Worm (Caenorhabditis elegans) whole organism, L4 larva: ENCODE results near the gene srab-23.
A peak's percentile ranks its signal among the peaks of the same experiment; 100 is the strongest.

ENCODE experiments used
- Y75B8A.6 ChIP-seq: fragments of 200-800 bp; sonication (Bioruptor generic); IDR thresholded peaks from 2 replicates; pipeline ENCODE4 v1.3.6; 2022; ENCODE audit warnings: missing genetic modification reagents, missing genetic modification characterization, missing compliant biosample characterization
- ZK337.2 ChIP-seq: fragments of 200-800 bp; sonication (Bioruptor generic); IDR thresholded peaks from 2 replicates; pipeline ENCODE4 v1.3.6; 2022; ENCODE audit warnings: missing genetic modification reagents, missing genetic modification characterization, missing compliant biosample characterization
- aly-2 ChIP-seq: sonication (generic microtip); optimal IDR thresholded peaks from 2 replicates; lab custom pipeline; 2018; ENCODE audit warnings: missing biosample characterization, missing genetic modification characterization
- ceh-32 ChIP-seq: sonication (generic microtip); optimal IDR thresholded peaks from 2 replicates; lab custom pipeline; 2016; ENCODE audit warnings: mild to moderate bottlenecking, missing genetic modification characterization, missing compliant biosample characterization; ENCODE audit not compliant: poor library complexity
- cey-2 ChIP-seq: sonication (generic microtip); optimal IDR thresholded peaks from 3 replicates; lab custom pipeline; 2017; ENCODE audit warnings: missing genetic modification characterization, mild to moderate bottlenecking, missing compliant biosample characterization, antibody characterized with exemption, borderline replicate concordance; ENCODE audit not compliant: insufficient read depth
- daf-12 ChIP-seq: fragments of 150-350 bp; optimal IDR thresholded peaks from 2 replicates; lab custom pipeline; 2014; ENCODE audit warnings: missing biosample characterization, missing genetic modification reagents, missing genetic modification characterization
- daf-16 ChIP-seq, 3 experiments: sonication (generic microtip); optimal IDR thresholded peaks; 2 replicates each; lab custom pipeline; 2016 to 2017; ENCODE audit warnings: missing genetic modification characterization in 3 of 3, missing genetic modification reagents in 3 of 3, mild to moderate bottlenecking in 2 of 3, missing compliant biosample characterization in 2 of 3, missing biosample characterization in 1 of 3, moderate library complexity in 1 of 3
- daf-19 ChIP-seq: fragments of 200-800 bp; sonication (Bioruptor generic); conservative IDR thresholded peaks from 2 replicates; pipeline ENCODE4 v1.3.6; 2022; ENCODE audit warnings: missing genetic modification characterization, missing compliant biosample characterization
- dmd-6 ChIP-seq: fragments of 200-800 bp; sonication (Bioruptor generic); IDR thresholded peaks from 2 replicates; pipeline ENCODE4 v1.3.6; 2022; ENCODE audit warnings: missing genetic modification reagents, missing genetic modification characterization, missing compliant biosample characterization
- dmd-8 ChIP-seq: fragments of 200-800 bp; sonication (Bioruptor generic); IDR thresholded peaks from 2 replicates; pipeline ENCODE4 v1.3.6; 2022; ENCODE audit warnings: missing genetic modification characterization, missing compliant biosample characterization
- dve-1 ChIP-seq: sonication (generic microtip); optimal IDR thresholded peaks from 2 replicates; lab custom pipeline; 2017; ENCODE audit warnings: antibody characterized with exemption, mild to moderate bottlenecking, missing genetic modification characterization, missing compliant biosample characterization; ENCODE audit not compliant: insufficient read depth
- hif-1 ChIP-seq, 2 experiments: sonication (generic microtip); optimal IDR thresholded peaks; 2 replicates each; lab custom pipeline; 2016 to 2017; ENCODE audit warnings: missing compliant biosample characterization in 2 of 2, missing genetic modification characterization in 2 of 2, missing genetic modification reagents in 2 of 2, missing genotype in 2 of 2, mild to moderate bottlenecking in 1 of 2
- hmg-1.1 ChIP-seq: fragments of 200-800 bp; sonication (Bioruptor generic); IDR thresholded peaks from 2 replicates; pipeline ENCODE4 v1.3.6; 2022; ENCODE audit warnings: missing genetic modification reagents, missing genetic modification characterization, missing compliant biosample characterization
- lim-7 ChIP-seq: fragments of 200-800 bp; sonication (Bioruptor generic); IDR thresholded peaks from 2 replicates; pipeline ENCODE4 v1.3.6; 2022; ENCODE audit warnings: missing genetic modification characterization, missing compliant biosample characterization
- lir-3 ChIP-seq: sonication (generic microtip); optimal IDR thresholded peaks from 2 replicates; lab custom pipeline; 2016; ENCODE audit warnings: mild to moderate bottlenecking, missing genetic modification characterization, missing compliant biosample characterization
- madf-5 ChIP-seq, 2 experiments: fragments of 200-800 bp; sonication (Bioruptor generic); IDR thresholded peaks; 2 replicates each; pipeline ENCODE4 v1.3.6; 2022; ENCODE audit warnings: missing compliant biosample characterization in 2 of 2, missing genetic modification characterization in 2 of 2
- madf-9 ChIP-seq: fragments of 200-800 bp; sonication (Bioruptor generic); conservative IDR thresholded peaks from 2 replicates; pipeline ENCODE4 v1.3.6; 2022; ENCODE audit warnings: missing genetic modification reagents, missing genetic modification characterization, missing compliant biosample characterization
- mdl-1 ChIP-seq, 2 experiments: fragments of 150-350 bp in 1 of 2; sonication (generic microtip) in 1 of 2; optimal IDR thresholded peaks; 2 replicates each; lab custom pipeline; 2014 to 2017; ENCODE audit warnings: missing biosample characterization in 2 of 2, missing genetic modification characterization in 2 of 2
- mes-2 ChIP-seq: sonication (generic microtip); optimal IDR thresholded peaks from 2 replicates; lab custom pipeline; 2016; ENCODE audit warnings: missing genotype, mild to moderate bottlenecking, missing genetic modification characterization, missing compliant biosample characterization; ENCODE audit not compliant: poor library complexity, severe bottlenecking
- mxl-3 ChIP-seq: fragments of 200-800 bp; sonication (Bioruptor generic); optimal IDR thresholded peaks from 2 replicates; lab custom pipeline; 2018; ENCODE audit warnings: mild to moderate bottlenecking, missing genetic modification characterization, missing compliant biosample characterization
- nhr-111 ChIP-seq: fragments of 200-800 bp; sonication (Bioruptor generic); optimal IDR thresholded peaks from 2 replicates; lab custom pipeline; 2018; ENCODE audit warnings: mild to moderate bottlenecking, missing genetic modification characterization, missing compliant biosample characterization
- nhr-237 ChIP-seq: sonication (generic microtip); optimal IDR thresholded peaks from 2 replicates; lab custom pipeline; 2017; ENCODE audit warnings: missing biosample characterization, missing genetic modification characterization
- nhr-28 ChIP-seq: fragments of 150-350 bp; optimal IDR thresholded peaks from 2 replicates; lab custom pipeline; 2014; ENCODE audit warnings: missing biosample characterization, missing genetic modification characterization
- nhr-42 ChIP-seq: fragments of 200-800 bp; sonication (Bioruptor generic); IDR thresholded peaks from 2 replicates; pipeline ENCODE4 v1.3.6; 2022; ENCODE audit warnings: missing genetic modification characterization, missing compliant biosample characterization
- nhr-6 ChIP-seq: fragments of 150-350 bp; optimal IDR thresholded peaks from 2 replicates; lab custom pipeline; 2014; ENCODE audit warnings: missing biosample characterization, missing genetic modification characterization
- nhr-77 ChIP-seq: fragments of 150-350 bp; optimal IDR thresholded peaks from 2 replicates; lab custom pipeline; 2014; ENCODE audit warnings: missing biosample characterization, missing genetic modification characterization
- pqm-1 ChIP-seq: sonication (generic microtip); optimal IDR thresholded peaks from 2 replicates; lab custom pipeline; 2017; ENCODE audit warnings: missing biosample characterization, missing genetic modification characterization
- snpc-4 ChIP-seq: fragments of 150-350 bp; optimal IDR thresholded peaks from 2 replicates; lab custom pipeline; 2014; ENCODE audit warnings: missing biosample characterization, missing genetic modification characterization
- unc-130 ChIP-seq: sonication (generic microtip); optimal IDR thresholded peaks from 2 replicates; lab custom pipeline; 2016; ENCODE audit warnings: missing genetic modification reagents, missing genetic modification characterization, missing compliant biosample characterization
- zag-1 ChIP-seq: fragments of 150-350 bp; optimal IDR thresholded peaks from 2 replicates; lab custom pipeline; 2014; ENCODE audit warnings: missing biosample characterization, missing genetic modification characterization
- ztf-7 ChIP-seq: fragments of 150-350 bp; optimal IDR thresholded peaks from 2 replicates; lab custom pipeline; 2014; ENCODE audit warnings: missing biosample characterization, missing genetic modification characterization

The srab-23 gene

ce11 chrV:2057324-2057723, 21.9 kb upstream of the srab-23 start, which contains the start of gene comt-3:
Gene comt-3, plus strand, starts transcription at chrV:2057537.
- TF ChIP-seq cey-2 (tag; lab: Kevin White, UChicago) (no peak), pqm-1 (peak; percentile 29), nhr-28 (tag; lab: Kevin White, UChicago) (peak; percentile 30)

- TF ChIP-seq pqm-1 (peak; percentile 87), hmg-1.1 (peak; percentile 29; the same call in 1 of the 2 replicates), nhr-111 (GFP tag; lab: Kevin White, UChicago) (no peak), mdl-1 (tag; optimal IDR thresholded peaks at IDR 0.05; lab: Kevin White, UChicago) (peak in 1 of 2 experiments; percentile 9), nhr-77 (tag; lab: Kevin White, UChicago) (no peak), dmd-6 (GFP tag; lab: Robert Waterston, UW) (peak; percentile 57; the same call in 1 of the 2 replicates), daf-16 (GFP tag; optimal IDR thresholded peaks at IDR 0.05; lab: Kevin White, UChicago) (peak in 1 of 2 experiments; percentile 40), daf-16 (tag; optimal IDR thresholded peaks at IDR 0.05; lab: Kevin White, UChicago) (peak; percentile 45), mes-2 (no peak), hif-1 (tag; optimal IDR thresholded peaks at IDR 0.05; lab: Kevin White, UChicago) (peak in 1 of 2 experiments; percentile 1), dve-1 (tag; lab: Kevin White, UChicago) (peak; percentile 18), nhr-28 (tag; lab: Kevin White, UChicago) (peak; percentile 70), snpc-4 (tag; lab: Kevin White, UChicago) (no peak), zag-1 (tag; lab: Kevin White, UChicago) (no peak), nhr-6 (peak; percentile 8)
Observed at ce11 chrV:2055765-2056504, 20.5 kb upstream of the srab-23 start.

ce11 chrV:2054254-2054653, 18.8 kb upstream of the srab-23 start:
- TF ChIP-seq nhr-28 (tag; lab: Kevin White, UChicago) (peak; percentile 72), dve-1 (tag; lab: Kevin White, UChicago) (peak; percentile 7), nhr-42 (GFP tag; lab: Robert Waterston, UW) (no peak), madf-5 (GFP tag; IDR thresholded peaks at IDR 0.05; lab: Robert Waterston, UW) (no peak), ztf-7 (no peak), hmg-1.1 (no peak), ceh-32 (no peak), lim-7 (GFP tag; lab: Robert Waterston, UW) (no peak), ZK337.2 (no peak)

- TF ChIP-seq madf-9 (GFP tag; lab: Robert Waterston, UW) (no peak), nhr-77 (tag; lab: Kevin White, UChicago) (no peak), lir-3 (tag; lab: Kevin White, UChicago) (no peak), daf-19 (GFP tag; lab: Robert Waterston, UW) (no peak), daf-12 (tag; lab: Kevin White, UChicago) (no peak), aly-2 (tag; lab: Kevin White, UChicago) (no peak), hmg-1.1 (no peak), dmd-8 (no peak), unc-130 (no peak), nhr-237 (tag; lab: Kevin White, UChicago) (no peak), dve-1 (tag; lab: Kevin White, UChicago) (no peak), Y75B8A.6 (GFP tag; lab: Robert Waterston, UW) (no peak), mxl-3 (GFP tag; lab: Kevin White, UChicago) (no peak), mes-2 (no peak), hif-1 (tag; optimal IDR thresholded peaks at IDR 0.05; lab: Kevin White, UChicago) (no peak)
Observed at ce11 chrV:2053509-2053908, 18.1 kb upstream of the srab-23 start, which contains the start of gene comt-5. Gene comt-5, minus strand, starts transcription at chrV:2053609.
